Worm (Caenorhabditis elegans) whole organism, late embryonic: ENCODE measurements around the gene srb-18.

Experiments
- F13H6.1 ChIP-seq: sonication (generic microtip); optimal IDR thresholded peaks from 2 replicates; lab custom pipeline; 2016; ENCODE audit warnings: missing genetic modification characterization, missing compliant biosample characterization
- ama-1 ChIP-seq: fragments of 150-350 bp; optimal IDR thresholded peaks from 2 replicates; lab custom pipeline; 2014
- ceh-30 ChIP-seq: fragments of 150-350 bp; optimal IDR thresholded peaks from 2 replicates; lab custom pipeline; 2014; ENCODE audit warnings: missing biosample characterization, missing genetic modification characterization
- ceh-9 ChIP-seq: sonication (generic microtip); optimal IDR thresholded peaks from 2 replicates; lab custom pipeline; 2016; ENCODE audit warnings: mild to moderate bottlenecking, missing genetic modification characterization, inconsistent platforms, missing compliant biosample characterization
- che-1 ChIP-seq: sonication (generic microtip); optimal IDR thresholded peaks from 2 replicates; lab custom pipeline; 2016; ENCODE audit warnings: mild to moderate bottlenecking, missing genetic modification characterization, missing compliant biosample characterization
- dmd-4 ChIP-seq: sonication (generic microtip); optimal IDR thresholded peaks from 2 replicates; lab custom pipeline; 2016; ENCODE audit warnings: borderline replicate concordance, missing genetic modification characterization, missing compliant biosample characterization
- elt-2 ChIP-seq: sonication (generic microtip); optimal IDR thresholded peaks from 2 replicates; lab custom pipeline; 2016; ENCODE audit warnings: missing genetic modification reagents, missing genetic modification characterization, missing compliant biosample characterization
- lim-6 ChIP-seq: sonication (generic microtip); optimal IDR thresholded peaks from 2 replicates; lab custom pipeline; 2016; ENCODE audit warnings: missing genetic modification characterization, missing compliant biosample characterization
- odd-2 ChIP-seq: sonication (generic microtip); optimal IDR thresholded peaks from 2 replicates; lab custom pipeline; 2017; ENCODE audit warnings: antibody characterized with exemption, mild to moderate bottlenecking, missing genetic modification characterization, missing compliant biosample characterization
- sox-2 ChIP-seq: fragments of 200-800 bp; sonication (Bioruptor generic); IDR thresholded peaks from 2 replicates; pipeline ENCODE4 v1.3.6; 2022; ENCODE audit warnings: missing genetic modification reagents, missing genetic modification characterization, missing compliant biosample characterization
- zip-5 ChIP-seq: sonication (generic microtip); optimal IDR thresholded peaks from 2 replicates; lab custom pipeline; 2016; ENCODE audit warnings: missing genetic modification characterization, missing compliant biosample characterization

- TF ChIP-seq ceh-30 (tag; lab: Kevin White, UChicago) (no peak), sox-2 (GFP tag; lab: Robert Waterston, UW) (no peak), ama-1 (lab: Kevin White, UChicago) (no peak), che-1 (tag; lab: Kevin White, UChicago) (no peak), zip-5 (tag; lab: Kevin White, UChicago) (no peak), lim-6 (no peak), elt-2 (tag; lab: Kevin White, UChicago) (no peak), F13H6.1 (no peak), dmd-4 (tag; lab: Kevin White, UChicago) (no peak), odd-2 (tag; lab: Kevin White, UChicago) (no peak), ceh-9 (tag; lab: Kevin White, UChicago) (no peak)
These were observed 27.5 kb upstream of the srb-18 start, which contains the start of gene srbc-7 for ce11 chrV:7487518-7487917.
